Worm (Caenorhabditis elegans) whole organism, young adult: Measurements from ENCODE around the gene nyn-3.

ENCODE experiments used
- B0336.3 ChIP-seq: fragments of 200-800 bp; sonication (Bioruptor generic); IDR thresholded peaks from 2 replicates; pipeline ENCODE4 v1.3.6; 2022; ENCODE audit warnings: missing genetic modification characterization, missing compliant biosample characterization
- C17E4.6 ChIP-seq: fragments of 200-800 bp; sonication (Bioruptor generic); IDR thresholded peaks from 2 replicates; pipeline ENCODE4 v1.3.6; 2022; ENCODE audit warnings: missing genetic modification reagents, missing genetic modification characterization, missing compliant biosample characterization
- F22D6.2 ChIP-seq: sonication (generic microtip); optimal IDR thresholded peaks from 2 replicates; lab custom pipeline; 2016; ENCODE audit warnings: mild to moderate bottlenecking, missing genetic modification characterization, missing compliant biosample characterization
- F23B12.7 ChIP-seq: sonication (generic microtip); optimal IDR thresholded peaks from 2 replicates; lab custom pipeline; 2017; ENCODE audit warnings: missing genetic modification characterization, mild to moderate bottlenecking, missing compliant biosample characterization, antibody characterized with exemption, moderate library complexity; ENCODE audit not compliant: insufficient read depth
- F37B4.10 ChIP-seq: fragments of 200-800 bp; sonication (Bioruptor generic); IDR thresholded peaks from 2 replicates; pipeline ENCODE4 v1.3.6; 2022; ENCODE audit warnings: missing genetic modification characterization, missing compliant biosample characterization
- F57A8.1 ChIP-seq: fragments of 200-800 bp; sonication (Bioruptor generic); optimal IDR thresholded peaks from 2 replicates; lab custom pipeline; 2018; ENCODE audit warnings: mild to moderate bottlenecking, missing genetic modification characterization, moderate library complexity, missing compliant biosample characterization
- K11D2.4 ChIP-seq: fragments of 200-800 bp; sonication (Bioruptor generic); IDR thresholded peaks from 2 replicates; pipeline ENCODE4 v1.3.6; 2022; ENCODE audit warnings: missing genetic modification reagents, missing genetic modification characterization, missing compliant biosample characterization
- T07F8.4 ChIP-seq: sonication (generic microtip); optimal IDR thresholded peaks from 2 replicates; lab custom pipeline; 2016; ENCODE audit warnings: mild to moderate bottlenecking, missing genetic modification characterization, moderate library complexity, missing compliant biosample characterization
- Y53G8AR.9 ChIP-seq: fragments of 200-800 bp; sonication (Bioruptor generic); conservative IDR thresholded peaks from 2 replicates; pipeline ENCODE4 v1.3.6; 2022; ENCODE audit warnings: missing genetic modification reagents, missing genetic modification characterization, missing compliant biosample characterization
- Y56A3A.18 ChIP-seq: fragments of 200-800 bp; sonication (Bioruptor generic); IDR thresholded peaks from 2 replicates; pipeline ENCODE4 v1.3.6; 2022; ENCODE audit warnings: missing genetic modification reagents, missing genetic modification characterization, missing compliant biosample characterization
- Y79H2A.3 ChIP-seq: fragments of 200-800 bp; sonication (Bioruptor generic); conservative IDR thresholded peaks from 2 replicates; pipeline ENCODE4 v1.3.6; 2022; ENCODE audit warnings: missing genetic modification reagents, missing genetic modification characterization, missing compliant biosample characterization
- Y95B8A.8 ChIP-seq: fragments of 200-800 bp; sonication (Bioruptor generic); IDR thresholded peaks from 2 replicates; pipeline ENCODE4 v1.3.6; 2022; ENCODE audit warnings: missing genetic modification reagents, missing genetic modification characterization, missing compliant biosample characterization
- akir-1 ChIP-seq: fragments of 200-800 bp; sonication (Bioruptor generic); optimal IDR thresholded peaks from 2 replicates; lab custom pipeline; 2018; ENCODE audit warnings: mild to moderate bottlenecking, missing genetic modification characterization, moderate library complexity, missing compliant biosample characterization
- ama-1 ChIP-seq, 3 experiments: fragments of 150-350 bp in 1 of 3; sonication (generic microtip) in 2 of 3; optimal IDR thresholded peaks; 2 replicates each; lab custom pipeline; 2014 to 2018; ENCODE audit warnings: missing biosample characterization in 2 of 3, missing genetic modification characterization in 2 of 3, missing genetic modification reagents in 2 of 3
- aptf-2 ChIP-seq: fragments of 200-800 bp; sonication (Bioruptor generic); conservative IDR thresholded peaks from 2 replicates; pipeline ENCODE4 v1.3.6; 2022; ENCODE audit warnings: missing genetic modification reagents, missing genetic modification characterization, missing compliant biosample characterization
- aptf-3 ChIP-seq: fragments of 200-800 bp; sonication (Bioruptor generic); IDR thresholded peaks from 2 replicates; pipeline ENCODE4 v1.3.6; 2022; ENCODE audit warnings: missing genetic modification characterization, missing compliant biosample characterization
- athp-1 ChIP-seq: sonication (generic microtip); optimal IDR thresholded peaks from 2 replicates; lab custom pipeline; 2017; ENCODE audit warnings: mild to moderate bottlenecking, missing genetic modification characterization, missing compliant biosample characterization
- bed-2 ChIP-seq: fragments of 200-800 bp; sonication (Bioruptor generic); IDR thresholded peaks from 2 replicates; pipeline ENCODE4 v1.3.6; 2022; ENCODE audit warnings: missing genetic modification reagents, missing genetic modification characterization, missing compliant biosample characterization
- ceh-100 ChIP-seq: fragments of 200-800 bp; sonication (Bioruptor generic); IDR thresholded peaks from 2 replicates; pipeline ENCODE4 v1.3.6; 2022; ENCODE audit warnings: missing genetic modification reagents, missing genetic modification characterization, missing compliant biosample characterization
- ceh-79 ChIP-seq: sonication (generic microtip); optimal IDR thresholded peaks from 2 replicates; lab custom pipeline; 2017; ENCODE audit warnings: mild to moderate bottlenecking, missing genetic modification characterization, missing compliant biosample characterization
- chd-7 ChIP-seq: sonication (generic microtip); optimal IDR thresholded peaks from 2 replicates; lab custom pipeline; 2016; ENCODE audit warnings: mild to moderate bottlenecking, missing genetic modification characterization, moderate library complexity, missing compliant biosample characterization
- dpl-1 ChIP-seq: fragments of 150-350 bp; optimal IDR thresholded peaks from 2 replicates; lab custom pipeline; 2014; ENCODE audit warnings: missing biosample characterization, missing genetic modification reagents, missing genetic modification characterization
- ets-4 ChIP-seq: fragments of 200-800 bp; sonication (Bioruptor generic); optimal IDR thresholded peaks from 2 replicates; lab custom pipeline; 2018; ENCODE audit warnings: mild to moderate bottlenecking, missing genetic modification characterization, missing compliant biosample characterization
- gei-17 ChIP-seq: fragments of 200-800 bp; sonication (Bioruptor generic); optimal IDR thresholded peaks from 2 replicates; lab custom pipeline; 2018; ENCODE audit warnings: mild to moderate bottlenecking, missing genetic modification characterization, missing compliant biosample characterization
- him-1 ChIP-seq: sonication (generic microtip); optimal IDR thresholded peaks from 2 replicates; lab custom pipeline; 2016; ENCODE audit warnings: missing genotype, missing genetic modification reagents, missing genetic modification characterization, missing compliant biosample characterization
- hmg-1.2 ChIP-seq: fragments of 200-800 bp; sonication (Bioruptor generic); IDR thresholded peaks from 2 replicates; pipeline ENCODE4 v1.3.6; 2022; ENCODE audit warnings: missing genetic modification reagents, missing genetic modification characterization, missing compliant biosample characterization
- hrde-1 ChIP-seq: sonication (generic microtip); optimal IDR thresholded peaks from 2 replicates; lab custom pipeline; 2016; ENCODE audit warnings: missing genetic modification characterization, mild to moderate bottlenecking, missing compliant biosample characterization, moderate library complexity, missing genotype, missing genetic modification reagents, borderline replicate concordance
- hsf-1 ChIP-seq: fragments of 200-800 bp; sonication (Bioruptor generic); IDR thresholded peaks from 2 replicates; pipeline ENCODE4 v1.3.6; 2022; ENCODE audit warnings: missing genetic modification reagents, missing genetic modification characterization, missing compliant biosample characterization
- lag-1 ChIP-seq: fragments of 200-800 bp; sonication (Bioruptor generic); IDR thresholded peaks from 2 replicates; pipeline ENCODE4 v1.3.6; 2022; ENCODE audit warnings: missing genetic modification reagents, missing genetic modification characterization, missing compliant biosample characterization
- let-526 ChIP-seq: fragments of 200-800 bp; sonication (Bioruptor generic); IDR thresholded peaks from 2 replicates; pipeline ENCODE4 v1.3.6; 2022; ENCODE audit warnings: missing genetic modification reagents, missing genetic modification characterization, missing compliant biosample characterization
- lin-26 ChIP-seq: fragments of 200-800 bp; sonication (Bioruptor generic); IDR thresholded peaks from 2 replicates; pipeline ENCODE4 v1.3.6; 2022; ENCODE audit warnings: missing genetic modification reagents, missing genetic modification characterization, missing compliant biosample characterization
- lir-1 ChIP-seq: fragments of 200-800 bp; sonication (Bioruptor generic); conservative IDR thresholded peaks from 2 replicates; pipeline ENCODE4 v1.3.6; 2022; ENCODE audit warnings: missing genetic modification reagents, missing genetic modification characterization, missing compliant biosample characterization
- madf-10 ChIP-seq: sonication (generic microtip); optimal IDR thresholded peaks from 2 replicates; lab custom pipeline; 2016; ENCODE audit warnings: mild to moderate bottlenecking, missing genetic modification characterization, missing compliant biosample characterization
- madf-3 ChIP-seq: fragments of 200-800 bp; sonication (Bioruptor generic); IDR thresholded peaks from 2 replicates; pipeline ENCODE4 v1.3.6; 2022; ENCODE audit warnings: missing genetic modification reagents, missing genetic modification characterization, missing compliant biosample characterization
- nfya-2 ChIP-seq: fragments of 200-800 bp; sonication (Bioruptor generic); IDR thresholded peaks from 2 replicates; pipeline ENCODE4 v1.3.6; 2022; ENCODE audit warnings: missing genetic modification reagents, missing genetic modification characterization, missing compliant biosample characterization
- nfyb-1 ChIP-seq: fragments of 200-800 bp; sonication (Bioruptor generic); IDR thresholded peaks from 2 replicates; pipeline ENCODE4 v1.3.6; 2022; ENCODE audit warnings: missing genetic modification reagents, missing genetic modification characterization, missing compliant biosample characterization
- nhr-120 ChIP-seq: fragments of 200-800 bp; sonication (Bioruptor generic); IDR thresholded peaks from 2 replicates; pipeline ENCODE4 v1.3.6; 2022; ENCODE audit warnings: missing genetic modification characterization, missing compliant biosample characterization
- rcor-1 ChIP-seq: fragments of 200-800 bp; sonication (Bioruptor generic); IDR thresholded peaks from 2 replicates; pipeline ENCODE4 v1.3.6; 2022; ENCODE audit warnings: missing genetic modification reagents, missing genetic modification characterization, missing compliant biosample characterization
- sea-2 ChIP-seq: fragments of 200-800 bp; sonication (Bioruptor generic); IDR thresholded peaks from 2 replicates; pipeline ENCODE4 v1.3.6; 2022; ENCODE audit warnings: missing genetic modification characterization, missing compliant biosample characterization
- snpc-1.1 ChIP-seq: sonication (generic microtip); optimal IDR thresholded peaks from 2 replicates; lab custom pipeline; 2017; ENCODE audit warnings: missing genetic modification characterization, mild to moderate bottlenecking, missing compliant biosample characterization, antibody characterized with exemption, moderate library complexity, missing genotype, missing genetic modification reagents; ENCODE audit not compliant: insufficient read depth
- snpc-1.3 ChIP-seq: sonication (generic microtip); optimal IDR thresholded peaks from 2 replicates; lab custom pipeline; 2017; ENCODE audit warnings: missing genetic modification characterization, mild to moderate bottlenecking, missing compliant biosample characterization, antibody characterized with exemption, moderate library complexity, missing genotype, missing genetic modification reagents; ENCODE audit not compliant: insufficient read depth
- somi-1 ChIP-seq: fragments of 200-800 bp; sonication (Bioruptor generic); optimal IDR thresholded peaks from 2 replicates; lab custom pipeline; 2018; ENCODE audit warnings: mild to moderate bottlenecking, missing genetic modification characterization, missing compliant biosample characterization
- tlf-1 ChIP-seq: fragments of 200-800 bp; sonication (Bioruptor generic); optimal IDR thresholded peaks from 2 replicates; lab custom pipeline; 2018; ENCODE audit warnings: mild to moderate bottlenecking, missing genetic modification characterization, missing compliant biosample characterization
- unc-62 ChIP-seq: fragments of 150-350 bp; optimal IDR thresholded peaks from 2 replicates; lab custom pipeline; 2014; ENCODE audit warnings: missing biosample characterization, missing genetic modification reagents, missing genetic modification characterization
- zfh-2 ChIP-seq: fragments of 200-800 bp; sonication (Bioruptor generic); conservative IDR thresholded peaks from 2 replicates; pipeline ENCODE4 v1.3.6; 2022; ENCODE audit warnings: missing genetic modification reagents, missing genetic modification characterization, missing compliant biosample characterization
- zim-3 ChIP-seq: sonication (generic microtip); optimal IDR thresholded peaks from 2 replicates; lab custom pipeline; 2017; ENCODE audit warnings: mild to moderate bottlenecking, missing genetic modification characterization, moderate library complexity, missing compliant biosample characterization
- ztf-26 ChIP-seq: sonication (generic microtip); optimal IDR thresholded peaks from 2 replicates; lab custom pipeline; 2017; ENCODE audit warnings: missing genetic modification characterization, missing compliant biosample characterization
- ztf-6 ChIP-seq: fragments of 200-800 bp; sonication (Bioruptor generic); IDR thresholded peaks from 2 replicates; pipeline ENCODE4 v1.3.6; 2022; ENCODE audit warnings: missing genetic modification reagents, missing genetic modification characterization, missing compliant biosample characterization

Gene nyn-3

ce11 chrII:6252707-6253106 lies 39.7 kb downstream of the nyn-3 start:
- TF ChIP-seq ama-1 (optimal IDR thresholded peaks at IDR 0.05; lab: Kevin White, UChicago) (no peak), ama-1 (GFP tag; optimal IDR thresholded peaks at IDR 0.05; lab: Kevin White, UChicago) (peak in 1 of 2 experiments; percentile 74), nfyb-1 (GFP tag; lab: Robert Waterston, UW) (0 out of 2 replicates have a peak, but pooled peaks have one; percentile 24), let-526 (GFP tag; lab: Robert Waterston, UW) (no peak), F57A8.1 (GFP tag; lab: Kevin White, UChicago) (no peak), aptf-2 (GFP tag; lab: Robert Waterston, UW) (no peak), gei-17 (no peak), hsf-1 (0 out of 2 replicates have a peak, but pooled peaks have one; percentile 38), akir-1 (GFP tag; lab: Kevin White, UChicago) (no peak), snpc-1.1 (no peak), chd-7 (tag; lab: Kevin White, UChicago) (peak; percentile 59), lir-1 (GFP tag; lab: Robert Waterston, UW) (no peak), lin-26 (no peak), C17E4.6 (GFP tag; lab: Robert Waterston, UW) (no peak), snpc-1.3 (tag; lab: Kevin White, UChicago) (peak; percentile 44), tlf-1 (GFP tag; lab: Kevin White, UChicago) (peak; percentile 4), sea-2 (GFP tag; lab: Robert Waterston, UW) (no peak), aptf-3 (0 out of 2 replicates have a peak, but pooled peaks have one; percentile 18), B0336.3 (GFP tag; lab: Robert Waterston, UW) (peak; percentile 55; the same call in 1 of the 2 replicates), hmg-1.2 (GFP tag; lab: Robert Waterston, UW) (0 out of 2 replicates have a peak, but pooled peaks have one; percentile 22), zim-3 (tag; lab: Kevin White, UChicago) (no peak), F22D6.2 (tag; lab: Kevin White, UChicago) (no peak), athp-1 (tag; lab: Kevin White, UChicago) (peak; percentile 33), T07F8.4 (tag; lab: Kevin White, UChicago) (no peak), lag-1 (no peak), ets-4 (GFP tag; lab: Kevin White, UChicago) (no peak), bed-2 (GFP tag; lab: Robert Waterston, UW) (no peak), F23B12.7 (tag; lab: Kevin White, UChicago) (no peak), madf-3 (GFP tag; lab: Robert Waterston, UW) (0 out of 2 replicates have a peak, but pooled peaks have one; percentile 59), F37B4.10 (no peak), nfya-2 (GFP tag; lab: Robert Waterston, UW) (no peak), unc-62 (GFP tag; lab: Kevin White, UChicago) (no peak), ceh-79 (peak; percentile 44), madf-10 (tag; lab: Kevin White, UChicago) (no peak), Y79H2A.3 (peak; percentile 60; the same call in 1 of the 2 replicates), rcor-1 (GFP tag; lab: Robert Waterston, UW) (peak; percentile 33; the same call in 1 of the 2 replicates), hrde-1 (peak; percentile 87), him-1 (peak; percentile 18), dpl-1 (GFP tag; lab: Kevin White, UChicago) (no peak), K11D2.4 (GFP tag; lab: Robert Waterston, UW) (no peak), somi-1 (GFP tag; lab: Kevin White, UChicago) (no peak), ceh-100 (no peak), nhr-120 (GFP tag; lab: Robert Waterston, UW) (no peak), ztf-26 (tag; lab: Kevin White, UChicago) (no peak), ztf-6 (GFP tag; lab: Robert Waterston, UW) (no peak), Y56A3A.18 (GFP tag; lab: Robert Waterston, UW) (peak; percentile 63; the same call in 1 of the 2 replicates), zfh-2 (GFP tag; lab: Robert Waterston, UW) (no peak), Y95B8A.8 (GFP tag; lab: Robert Waterston, UW) (0 out of 2 replicates have a peak, but pooled peaks have one; percentile 51), Y53G8AR.9 (GFP tag; lab: Robert Waterston, UW) (peak; percentile 82)
